Worm (Caenorhabditis elegans) whole organism, dauer: ENCODE data around the gene F15H10.9.

ENCODE experiments used
- unc-62 ChIP-seq: sonication (generic microtip); optimal IDR thresholded peaks from 2 replicates; lab custom pipeline; 2017; ENCODE audit warnings: missing biosample characterization, missing genetic modification reagents, missing genetic modification characterization

The F15H10.9 gene

DNA sequence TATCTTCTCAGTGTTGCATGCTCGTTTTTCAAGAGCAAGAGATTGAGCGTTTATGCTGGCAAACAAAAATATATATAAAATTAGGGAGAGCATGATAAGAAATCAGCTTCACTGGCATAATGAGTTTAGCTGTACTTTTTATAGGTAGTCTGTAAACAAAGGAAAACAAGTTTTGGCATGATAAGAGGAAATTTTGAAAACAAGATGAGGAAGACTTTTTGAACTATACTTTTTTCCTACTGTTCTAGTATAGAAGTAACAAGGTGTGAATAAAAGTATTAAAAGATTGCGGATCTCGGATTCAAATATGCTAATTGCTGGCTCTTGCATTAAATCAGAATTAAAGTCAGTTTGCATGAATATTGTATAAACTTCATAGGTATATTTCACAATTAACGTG, 4.5 kb upstream of the F15H10.9 start, which contains the start of gene F15H10.5:
F15H10.5 (minus strand) TSS at position 101 of the 400 bp plus-strand sequence.
- no peak for TF ChIP-seq unc-62

DNA sequence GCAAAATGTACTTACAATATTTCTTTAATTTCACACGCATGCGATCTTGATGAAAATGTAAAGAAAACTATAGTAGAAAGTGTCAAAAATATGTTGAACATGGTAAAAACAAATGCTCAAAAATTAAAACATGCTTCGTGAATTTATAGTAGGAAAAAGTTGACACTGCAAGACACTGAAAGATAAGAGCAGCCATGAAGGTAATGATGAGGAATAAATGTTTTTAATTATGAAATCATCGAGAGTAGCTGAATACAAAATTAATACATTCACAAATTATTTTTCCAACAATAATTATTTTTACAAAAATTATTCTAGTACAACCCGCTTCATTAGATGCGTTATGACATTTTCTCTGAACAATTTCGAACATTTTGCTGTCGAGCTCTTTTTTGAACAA, 2.4 kb upstream of the F15H10.9 start, which contains the start of gene F15H10.10:
F15H10.10 (minus strand) TSS at position 101 of the 400 bp plus-strand sequence.
- no peak for TF ChIP-seq unc-62

- no peak for TF ChIP-seq unc-62
These were observed 4.3 kb downstream of the F15H10.9 start, which contains the start of gene F15H10.12 for ce11 chrV:10410030-10410713. Gene F15H10.12 (minus strand): TSS chrV:10410080.

DNA sequence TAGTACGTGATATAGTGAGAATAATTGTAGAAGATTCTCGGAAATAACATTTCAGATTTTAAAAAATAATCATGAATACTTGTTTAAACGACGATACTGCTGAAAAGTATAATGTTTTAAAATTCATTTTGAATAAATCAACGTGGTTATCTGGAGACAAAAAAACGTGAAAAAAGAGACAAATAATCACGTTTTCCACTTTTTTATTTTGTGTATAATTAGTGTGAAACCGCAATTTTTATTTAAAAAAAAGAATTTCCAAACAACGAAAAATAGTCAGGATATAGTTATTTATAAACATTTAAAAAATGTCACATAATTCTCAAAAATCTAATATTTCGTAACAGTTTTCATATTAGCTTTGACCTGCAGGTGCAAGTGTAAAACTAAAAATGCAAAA, 8.2 kb downstream of the F15H10.9 start, which contains the start of gene F15H10.7:
F15H10.7 (minus strand) TSS at position 101 of the 400 bp plus-strand sequence.
- no peak for TF ChIP-seq unc-62

ce11 chrV:10404701-10405100, 9.8 kb downstream of the F15H10.9 start:
- no peak for TF ChIP-seq unc-62

DNA sequence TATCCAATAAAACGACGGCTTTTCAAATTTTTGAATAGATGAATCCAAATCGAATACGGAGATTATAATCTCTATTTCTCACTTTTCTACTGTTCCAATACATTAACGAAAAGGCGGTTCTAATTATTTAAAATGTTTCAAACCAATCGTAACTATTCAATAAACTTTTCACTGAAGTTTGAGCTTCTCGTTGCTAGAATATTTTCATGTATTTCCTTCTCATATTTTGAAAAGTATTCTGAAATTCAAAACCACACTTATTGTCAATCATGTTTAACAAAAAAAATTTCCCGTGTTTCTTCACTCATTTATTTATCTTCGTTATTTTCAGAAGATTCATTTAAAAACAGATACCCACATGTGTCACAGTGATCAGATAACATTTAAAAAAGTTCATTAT, 11.7 kb downstream of the F15H10.9 start, which contains the start of gene F15H10.8:
F15H10.8 (minus strand) TSS at position 101 of the 400 bp plus-strand sequence.
- TF ChIP-seq unc-62 = no peak

- TF ChIP-seq unc-62 = no peak
These were observed 15.2 kb downstream of the F15H10.9 start for ce11 chrV:10399290-10399689.

DNA sequence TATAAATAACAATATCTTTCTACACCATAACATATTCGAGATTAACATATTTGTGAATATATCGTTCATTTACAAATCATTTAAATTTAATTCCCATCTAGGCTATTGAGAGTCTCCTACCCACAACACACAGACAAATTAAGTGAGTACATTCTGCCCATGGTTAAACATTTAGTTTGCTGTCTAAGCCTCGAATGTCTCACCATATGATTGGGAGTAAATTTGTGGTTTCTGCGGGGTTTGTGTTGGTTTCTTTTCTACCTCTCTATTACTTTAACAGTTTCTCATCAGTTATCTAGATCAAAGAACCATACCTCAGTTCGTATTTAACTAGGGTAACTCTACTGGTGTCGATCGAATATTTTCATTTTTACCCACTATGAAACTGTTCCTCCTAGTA, 16.1 kb downstream of the F15H10.9 start, which contains the start of gene ugt-2:
ugt-2 (plus strand) TSS at position 371 of the 400 bp plus-strand sequence.
- no peak for TF ChIP-seq unc-62

- TF ChIP-seq unc-62 = no peak
These were observed 19.2 kb downstream of the F15H10.9 start, which contains the start of the genes col-151 and ugt-1 for ce11 chrV:10395173-10395766. Gene col-151 (minus strand): TSS chrV:10395223. Gene ugt-1 (plus strand): TSS chrV:10395663.

- no peak for TF ChIP-seq unc-62
These were observed 20.8 kb downstream of the F15H10.9 start for ce11 chrV:10393708-10394107.

DNA sequence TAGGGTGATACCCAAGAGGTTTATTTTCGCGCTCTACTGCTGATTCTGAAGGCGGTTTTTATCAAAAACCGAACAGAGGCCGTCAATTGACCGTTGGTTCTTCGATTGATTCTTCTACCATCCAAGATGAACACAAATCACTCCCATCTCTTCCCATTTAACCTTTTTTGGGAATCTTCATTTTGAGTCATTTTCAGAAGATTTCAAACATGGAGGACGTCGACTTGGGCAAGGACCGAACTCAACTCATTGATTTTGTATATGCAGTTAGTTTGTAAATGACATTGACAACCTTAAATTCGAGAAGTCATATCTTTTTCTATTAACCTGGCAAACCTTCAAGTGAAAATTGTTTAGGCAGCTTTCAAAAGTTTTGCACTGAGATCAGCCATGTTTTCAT, 26.2 kb downstream of the F15H10.9 start, which contains the start of gene AC3.5:
AC3.5 (plus strand) TSS at position 210 of the 400 bp plus-strand sequence.
- TF ChIP-seq unc-62 = no peak

- no peak for TF ChIP-seq unc-62
These were observed 27.1 kb downstream of the F15H10.9 start for ce11 chrV:10387412-10387811.

- no peak for TF ChIP-seq unc-62
These were observed 30.6 kb downstream of the F15H10.9 start, which contains the start of gene spe-10 for ce11 chrV:10383950-10384349. Gene spe-10 (plus strand): TSS chrV:10384250.

DNA sequence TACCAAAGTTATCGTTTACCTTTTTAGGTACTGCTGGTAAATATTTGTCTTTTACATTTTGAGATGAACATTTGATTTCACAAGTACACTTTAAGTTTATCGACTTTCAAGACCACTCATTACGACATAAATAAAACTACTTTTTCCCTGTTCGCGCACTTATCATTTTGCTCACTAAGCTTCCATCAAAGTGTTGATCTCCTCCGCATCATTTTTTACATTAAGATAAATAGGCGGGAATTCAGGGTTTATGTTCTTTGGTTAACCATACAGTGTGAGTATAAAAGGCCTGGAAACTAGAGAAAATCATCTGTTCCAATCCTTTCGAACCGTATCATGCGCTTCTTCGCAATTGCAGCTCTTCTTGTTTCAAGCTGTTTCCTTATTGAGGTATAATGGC, 32.4 kb downstream of the F15H10.9 start, which contains the start of gene pqn-2:
pqn-2 (plus strand) TSS at position 301 of the 400 bp plus-strand sequence.
- no peak for TF ChIP-seq unc-62

ce11 chrV:10381726-10382125, 32.8 kb downstream of the F15H10.9 start, which contains the start of gene abu-1:
Gene abu-1 (minus strand): TSS chrV:10381826.
- no peak for TF ChIP-seq unc-62

ce11 chrV:10379761-10380160, 34.7 kb downstream of the F15H10.9 start:
- no peak for TF ChIP-seq unc-62

- TF ChIP-seq unc-62 = no peak
These were observed 35.2 kb downstream of the F15H10.9 start, which contains the start of gene AC3.12 for ce11 chrV:10379293-10379692. Gene AC3.12 (minus strand): TSS chrV:10379393.
